Worm (Caenorhabditis elegans) whole organism, L3 larva: ENCODE results near the gene srj-44.

Experiments used
- R02D3.7 ChIP-seq: fragments of 150-350 bp; optimal IDR thresholded peaks from 2 replicates; lab custom pipeline; 2014; ENCODE audit warnings: missing biosample characterization, missing genetic modification characterization
- aly-2 ChIP-seq: fragments of 150-350 bp; optimal IDR thresholded peaks from 2 replicates; lab custom pipeline; 2014; ENCODE audit warnings: missing biosample characterization, missing genetic modification characterization
- ceh-28 ChIP-seq: fragments of 150-350 bp; optimal IDR thresholded peaks from 2 replicates; lab custom pipeline; 2014; ENCODE audit warnings: missing biosample characterization, missing genetic modification reagents, missing genetic modification characterization
- ceh-82 ChIP-seq: fragments of 150-350 bp; optimal IDR thresholded peaks from 2 replicates; lab custom pipeline; 2014; ENCODE audit warnings: missing biosample characterization, missing genetic modification characterization
- ceh-9 ChIP-seq: sonication (generic microtip); optimal IDR thresholded peaks from 2 replicates; lab custom pipeline; 2018; ENCODE audit warnings: missing biosample characterization, missing genetic modification characterization
- egl-27 ChIP-seq: sonication (generic microtip); optimal IDR thresholded peaks from 4 replicates; lab custom pipeline; 2017; ENCODE audit warnings: missing biosample characterization, missing genetic modification reagents, missing genetic modification characterization
- egl-5 ChIP-seq: fragments of 150-350 bp; optimal IDR thresholded peaks from 2 replicates; lab custom pipeline; 2017; ENCODE audit warnings: missing biosample characterization, missing genetic modification reagents, missing genetic modification characterization, inconsistent platforms
- elt-2 ChIP-seq: sonication (generic microtip); optimal IDR thresholded peaks from 2 replicates; lab custom pipeline; 2016; ENCODE audit warnings: missing genetic modification reagents, mild to moderate bottlenecking, missing genetic modification characterization, missing compliant biosample characterization
- nhr-12 ChIP-seq: fragments of 150-350 bp; optimal IDR thresholded peaks from 2 replicates; lab custom pipeline; 2014; ENCODE audit warnings: missing biosample characterization, missing genetic modification characterization
- nhr-23 ChIP-seq: fragments of 150-350 bp; optimal IDR thresholded peaks from 2 replicates; lab custom pipeline; 2014; ENCODE audit warnings: missing biosample characterization, missing genetic modification reagents, missing genetic modification characterization
- nhr-43 ChIP-seq: sonication (generic microtip); optimal IDR thresholded peaks from 2 replicates; lab custom pipeline; 2016; ENCODE audit warnings: mild to moderate bottlenecking, missing genetic modification characterization, missing compliant biosample characterization; ENCODE audit not compliant: poor library complexity, severe bottlenecking
- snpc-4 ChIP-seq: fragments of 150-350 bp; optimal IDR thresholded peaks from 2 replicates; lab custom pipeline; 2014; ENCODE audit warnings: missing biosample characterization, missing genetic modification characterization
- unc-39 ChIP-seq: sonication (generic microtip); optimal IDR thresholded peaks from 4 replicates; lab custom pipeline; 2017; ENCODE audit warnings: missing biosample characterization, missing genetic modification characterization
- ztf-4 ChIP-seq: fragments of 150-350 bp; optimal IDR thresholded peaks from 2 replicates; lab custom pipeline; 2014; ENCODE audit warnings: missing biosample characterization, missing genetic modification characterization

DNA sequence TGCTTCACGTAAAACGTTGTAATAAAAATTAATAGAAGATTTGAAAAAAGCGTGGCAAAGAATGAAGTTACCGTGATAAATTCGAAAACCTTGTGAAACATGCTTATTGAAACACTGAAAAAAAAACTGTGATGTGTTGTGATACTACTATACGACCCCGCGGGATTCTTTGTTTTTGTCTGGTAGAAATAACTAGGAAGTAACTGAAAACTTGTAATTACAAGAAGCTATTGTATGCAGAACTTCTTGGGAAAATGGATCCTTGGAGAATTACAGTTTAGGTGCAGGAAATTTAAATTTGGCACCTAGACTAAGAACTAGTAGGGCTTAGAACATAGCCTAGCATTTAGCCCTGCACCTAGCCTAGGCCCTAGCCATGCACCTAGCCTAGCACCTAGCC is 34.1 kb upstream of the srj-44 start, which contains the start of gene str-39:
- TF ChIP-seq R02D3.7 (no peak), ceh-9 (tag; lab: Kevin White, UChicago) (no peak), unc-39 (tag; lab: Kevin White, UChicago) (no peak), ceh-28 (tag; lab: Kevin White, UChicago) (no peak), egl-5 (tag; lab: Kevin White, UChicago) (no peak), snpc-4 (tag; lab: Kevin White, UChicago) (no peak), nhr-23 (no peak), egl-27 (no peak), ztf-4 (no peak), elt-2 (no peak), aly-2 (no peak), nhr-43 (tag; lab: Kevin White, UChicago) (no peak), ceh-82 (tag; lab: Kevin White, UChicago) (no peak), nhr-12 (tag; lab: Kevin White, UChicago) (no peak)
